Worm (Caenorhabditis elegans) whole organism, young adult: ENCODE results near the gene srz-59.
A peak's percentile ranks its signal among the peaks of the same experiment; 100 is the strongest.

Experiments used
- D2030.7 ChIP-seq: fragments of 200-800 bp; sonication (Bioruptor generic); IDR thresholded peaks from 2 replicates; pipeline ENCODE4 v1.3.6; 2022; ENCODE audit warnings: missing genetic modification reagents, missing genetic modification characterization, missing compliant biosample characterization
- F22D6.2 ChIP-seq: sonication (generic microtip); optimal IDR thresholded peaks from 2 replicates; lab custom pipeline; 2016; ENCODE audit warnings: mild to moderate bottlenecking, missing genetic modification characterization, missing compliant biosample characterization
- F37B4.10 ChIP-seq: fragments of 200-800 bp; sonication (Bioruptor generic); IDR thresholded peaks from 2 replicates; pipeline ENCODE4 v1.3.6; 2022; ENCODE audit warnings: missing genetic modification characterization, missing compliant biosample characterization
- F57A8.1 ChIP-seq: fragments of 200-800 bp; sonication (Bioruptor generic); optimal IDR thresholded peaks from 2 replicates; lab custom pipeline; 2018; ENCODE audit warnings: mild to moderate bottlenecking, missing genetic modification characterization, moderate library complexity, missing compliant biosample characterization
- K11D2.4 ChIP-seq: fragments of 200-800 bp; sonication (Bioruptor generic); IDR thresholded peaks from 2 replicates; pipeline ENCODE4 v1.3.6; 2022; ENCODE audit warnings: missing genetic modification reagents, missing genetic modification characterization, missing compliant biosample characterization
- Y79H2A.3 ChIP-seq: fragments of 200-800 bp; sonication (Bioruptor generic); conservative IDR thresholded peaks from 2 replicates; pipeline ENCODE4 v1.3.6; 2022; ENCODE audit warnings: missing genetic modification reagents, missing genetic modification characterization, missing compliant biosample characterization
- ZK185.1 ChIP-seq: sonication (generic microtip); optimal IDR thresholded peaks from 2 replicates; lab custom pipeline; 2016; ENCODE audit warnings: mild to moderate bottlenecking, missing genetic modification characterization, missing compliant biosample characterization; ENCODE audit not compliant: poor library complexity, severe bottlenecking
- ama-1 ChIP-seq, 3 experiments: fragments of 150-350 bp in 1 of 3; sonication (generic microtip) in 2 of 3; optimal IDR thresholded peaks; 2 replicates each; lab custom pipeline; 2014 to 2018; ENCODE audit warnings: missing biosample characterization in 2 of 3, missing genetic modification characterization in 2 of 3, missing genetic modification reagents in 2 of 3
- attf-5 ChIP-seq: fragments of 200-800 bp; sonication (Bioruptor generic); optimal IDR thresholded peaks from 2 replicates; lab custom pipeline; 2018; ENCODE audit warnings: mild to moderate bottlenecking, missing genetic modification characterization, missing compliant biosample characterization
- attf-6 ChIP-seq: fragments of 200-800 bp; sonication (Bioruptor generic); IDR thresholded peaks from 2 replicates; pipeline ENCODE4 v1.3.6; 2022; ENCODE audit warnings: missing genetic modification reagents, missing genetic modification characterization, missing compliant biosample characterization
- bed-2 ChIP-seq: fragments of 200-800 bp; sonication (Bioruptor generic); IDR thresholded peaks from 2 replicates; pipeline ENCODE4 v1.3.6; 2022; ENCODE audit warnings: missing genetic modification reagents, missing genetic modification characterization, missing compliant biosample characterization
- cebp-1 ChIP-seq, 2 experiments: fragments of 200-800 bp in 1 of 2; sonication (Bioruptor generic) in 1 of 2; sonication (generic microtip) in 1 of 2; IDR thresholded peaks in 1 of 2; optimal IDR thresholded peaks in 1 of 2; 2 replicates each; pipeline versions ENCODE4 v1.3.6 to Lab custom; 2017 to 2022; ENCODE audit warnings: missing compliant biosample characterization in 2 of 2, missing genetic modification characterization in 2 of 2, mild to moderate bottlenecking in 1 of 2, missing genetic modification reagents in 1 of 2, moderate library complexity in 1 of 2
- ceh-40 ChIP-seq: fragments of 200-800 bp; sonication (Bioruptor generic); IDR thresholded peaks from 2 replicates; pipeline ENCODE4 v1.3.6; 2022; ENCODE audit warnings: missing genetic modification characterization, missing compliant biosample characterization
- ceh-79 ChIP-seq: sonication (generic microtip); optimal IDR thresholded peaks from 2 replicates; lab custom pipeline; 2017; ENCODE audit warnings: mild to moderate bottlenecking, missing genetic modification characterization, missing compliant biosample characterization
- chd-7 ChIP-seq: sonication (generic microtip); optimal IDR thresholded peaks from 2 replicates; lab custom pipeline; 2016; ENCODE audit warnings: mild to moderate bottlenecking, missing genetic modification characterization, moderate library complexity, missing compliant biosample characterization
- dpff-1 ChIP-seq: sonication (generic microtip); optimal IDR thresholded peaks from 2 replicates; lab custom pipeline; 2017; ENCODE audit warnings: mild to moderate bottlenecking, missing genetic modification characterization, missing compliant biosample characterization
- egrh-3 ChIP-seq: fragments of 200-800 bp; sonication (Bioruptor generic); IDR thresholded peaks from 2 replicates; pipeline ENCODE4 v1.3.6; 2022; ENCODE audit warnings: missing genetic modification reagents, missing genetic modification characterization, missing compliant biosample characterization
- ekl-4 ChIP-seq: fragments of 200-800 bp; sonication (Bioruptor generic); IDR thresholded peaks from 2 replicates; pipeline ENCODE4 v1.3.6; 2022; ENCODE audit warnings: missing genetic modification reagents, missing genetic modification characterization, missing compliant biosample characterization
- hmg-1.2 ChIP-seq: fragments of 200-800 bp; sonication (Bioruptor generic); IDR thresholded peaks from 2 replicates; pipeline ENCODE4 v1.3.6; 2022; ENCODE audit warnings: missing genetic modification reagents, missing genetic modification characterization, missing compliant biosample characterization
- hrde-1 ChIP-seq: sonication (generic microtip); optimal IDR thresholded peaks from 2 replicates; lab custom pipeline; 2016; ENCODE audit warnings: missing genetic modification characterization, mild to moderate bottlenecking, missing compliant biosample characterization, moderate library complexity, missing genotype, missing genetic modification reagents, borderline replicate concordance
- hsf-1 ChIP-seq: fragments of 200-800 bp; sonication (Bioruptor generic); IDR thresholded peaks from 2 replicates; pipeline ENCODE4 v1.3.6; 2022; ENCODE audit warnings: missing genetic modification reagents, missing genetic modification characterization, missing compliant biosample characterization
- lin-26 ChIP-seq: fragments of 200-800 bp; sonication (Bioruptor generic); IDR thresholded peaks from 2 replicates; pipeline ENCODE4 v1.3.6; 2022; ENCODE audit warnings: missing genetic modification reagents, missing genetic modification characterization, missing compliant biosample characterization
- lin-40 ChIP-seq: sonication (generic microtip); optimal IDR thresholded peaks from 2 replicates; lab custom pipeline; 2016; ENCODE audit warnings: missing genetic modification characterization, mild to moderate bottlenecking, missing compliant biosample characterization, missing genotype, missing genetic modification reagents
- lin-54 ChIP-seq: fragments of 200-800 bp; sonication (Bioruptor generic); optimal IDR thresholded peaks from 2 replicates; lab custom pipeline; 2018; ENCODE audit warnings: mild to moderate bottlenecking, missing genetic modification characterization, missing compliant biosample characterization
- lsl-1 ChIP-seq: fragments of 200-800 bp; sonication (Bioruptor generic); optimal IDR thresholded peaks from 2 replicates; lab custom pipeline; 2018; ENCODE audit warnings: mild to moderate bottlenecking, missing genetic modification characterization, moderate library complexity, missing compliant biosample characterization
- madf-10 ChIP-seq: sonication (generic microtip); optimal IDR thresholded peaks from 2 replicates; lab custom pipeline; 2016; ENCODE audit warnings: mild to moderate bottlenecking, missing genetic modification characterization, missing compliant biosample characterization
- madf-6 ChIP-seq: fragments of 200-800 bp; sonication (Bioruptor generic); IDR thresholded peaks from 2 replicates; pipeline ENCODE4 v1.3.6; 2022; ENCODE audit warnings: missing genetic modification reagents, missing genetic modification characterization, missing compliant biosample characterization
- mcd-1 ChIP-seq: fragments of 200-800 bp; sonication (Bioruptor generic); IDR thresholded peaks from 2 replicates; pipeline ENCODE4 v1.3.6; 2022; ENCODE audit warnings: missing genetic modification reagents, missing genetic modification characterization, missing compliant biosample characterization
- mes-4 ChIP-seq: sonication (generic microtip); optimal IDR thresholded peaks from 2 replicates; lab custom pipeline; 2016; ENCODE audit warnings: missing genotype, missing genetic modification characterization, missing compliant biosample characterization
- nfya-1 ChIP-seq: sonication (generic microtip); optimal IDR thresholded peaks from 2 replicates; lab custom pipeline; 2017; ENCODE audit warnings: antibody characterized with exemption, missing compliant biosample characterization, missing genetic modification characterization, borderline replicate concordance; ENCODE audit not compliant: insufficient read depth
- nhr-80 ChIP-seq: sonication (generic microtip); optimal IDR thresholded peaks from 2 replicates; lab custom pipeline; 2016; ENCODE audit warnings: missing genetic modification characterization, missing compliant biosample characterization
- pha-4 ChIP-seq: fragments of 150-350 bp; sonication (generic microtip); optimal IDR thresholded peaks from 2 replicates; lab custom pipeline; 2014; ENCODE audit warnings: missing biosample characterization, missing genetic modification reagents, missing genetic modification characterization
- repo-1 ChIP-seq: sonication (generic microtip); optimal IDR thresholded peaks from 2 replicates; lab custom pipeline; 2017; ENCODE audit warnings: mild to moderate bottlenecking, missing genetic modification characterization, missing compliant biosample characterization
- rpc-1 ChIP-seq, 2 experiments: fragments of 150-350 bp in 1 of 2; sonication (generic microtip) in 1 of 2; optimal IDR thresholded peaks; 2 replicates each; lab custom pipeline; 2014 to 2018; ENCODE audit warnings: missing biosample characterization in 1 of 2, missing genetic modification characterization in 1 of 2, missing genetic modification reagents in 1 of 2, missing genotype in 1 of 2
- snpc-4 ChIP-seq, 5 experiments: fragments of 150-350 bp in 1 of 5; sonication (generic microtip) in 4 of 5; optimal IDR thresholded peaks; 2 replicates each; lab custom pipeline; 2014 to 2018; ENCODE audit warnings: missing genetic modification characterization in 5 of 5, missing biosample characterization in 3 of 5, antibody characterized with exemption in 2 of 5, mild to moderate bottlenecking in 2 of 5, missing compliant biosample characterization in 2 of 5, missing genotype in 2 of 5, moderate library complexity in 2 of 5, missing genetic modification reagents in 1 of 5
- tbp1 ChIP-seq: fragments of 200-800 bp; sonication (Bioruptor generic); optimal IDR thresholded peaks from 2 replicates; lab custom pipeline; 2018; ENCODE audit warnings: mild to moderate bottlenecking, missing genetic modification characterization, missing compliant biosample characterization
- unc-62 ChIP-seq: fragments of 150-350 bp; optimal IDR thresholded peaks from 2 replicates; lab custom pipeline; 2014; ENCODE audit warnings: missing biosample characterization, missing genetic modification reagents, missing genetic modification characterization
- zfh-2 ChIP-seq: fragments of 200-800 bp; sonication (Bioruptor generic); conservative IDR thresholded peaks from 2 replicates; pipeline ENCODE4 v1.3.6; 2022; ENCODE audit warnings: missing genetic modification reagents, missing genetic modification characterization, missing compliant biosample characterization
- zim-3 ChIP-seq: sonication (generic microtip); optimal IDR thresholded peaks from 2 replicates; lab custom pipeline; 2017; ENCODE audit warnings: mild to moderate bottlenecking, missing genetic modification characterization, moderate library complexity, missing compliant biosample characterization
- ztf-25 ChIP-seq: fragments of 200-800 bp; sonication (Bioruptor generic); IDR thresholded peaks from 2 replicates; pipeline ENCODE4 v1.3.6; 2022; ENCODE audit warnings: missing genetic modification reagents, missing genetic modification characterization, missing compliant biosample characterization
- ztf-28 ChIP-seq: fragments of 200-800 bp; sonication (Bioruptor generic); IDR thresholded peaks from 2 replicates; pipeline ENCODE4 v1.3.6; 2022; ENCODE audit warnings: missing genetic modification reagents, missing genetic modification characterization, missing compliant biosample characterization
- ztf-6 ChIP-seq: fragments of 200-800 bp; sonication (Bioruptor generic); IDR thresholded peaks from 2 replicates; pipeline ENCODE4 v1.3.6; 2022; ENCODE audit warnings: missing genetic modification reagents, missing genetic modification characterization, missing compliant biosample characterization

Gene srz-59

DNA sequence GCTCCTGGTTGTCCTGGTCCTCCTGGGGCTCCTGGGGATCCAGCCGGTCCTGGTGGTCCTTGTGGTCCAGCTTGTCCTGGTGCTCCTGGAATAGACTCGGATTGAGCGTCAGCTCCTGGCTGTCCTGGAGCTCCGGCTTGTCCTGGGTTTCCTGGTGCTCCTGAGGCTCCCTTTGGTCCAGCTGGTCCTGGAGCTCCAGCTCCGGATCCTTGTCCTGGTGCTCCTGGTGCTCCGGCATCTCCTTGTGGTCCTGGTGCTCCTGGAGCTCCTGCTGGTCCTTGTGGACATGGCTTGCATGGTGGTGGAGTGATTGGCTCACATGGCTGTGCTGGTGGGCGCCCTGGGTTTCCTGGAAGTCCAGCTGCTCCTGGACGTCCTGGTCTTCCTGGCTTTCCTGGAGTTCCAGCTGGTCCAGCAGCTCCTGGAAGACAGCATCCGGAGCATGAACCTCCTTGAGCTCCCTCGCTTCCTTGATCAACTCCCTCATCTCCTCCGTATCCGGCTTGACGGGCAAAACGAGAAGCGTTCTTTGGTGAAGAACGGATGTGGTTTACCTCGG lies 33.3 kb upstream of the srz-59 start:
- no peak for TF ChIP-seq attf-6 (GFP tag; lab: Robert Waterston, UW)
- TF ChIP-seq D2030.7: no peak
- no peak for TF ChIP-seq chd-7 (tag; lab: Kevin White, UChicago)
- peak; percentile 87 for TF ChIP-seq zfh-2
- TF ChIP-seq ztf-25 (GFP tag; lab: Robert Waterston, UW): no peak
- no peak for TF ChIP-seq repo-1 (tag; lab: Kevin White, UChicago)
- TF ChIP-seq ZK185.1: no peak
- no peak for TF ChIP-seq tbp1 (GFP tag; lab: Kevin White, UChicago)
- TF ChIP-seq attf-5 (GFP tag; lab: Kevin White, UChicago): peak; percentile 2
- no peak for TF ChIP-seq rpc-1 (optimal IDR thresholded peaks at IDR 0.05; lab: Kevin White, UChicago)
- no peak for TF ChIP-seq rpc-1 (tag; optimal IDR thresholded peaks at IDR 0.05; lab: Kevin White, UChicago)
- TF ChIP-seq F57A8.1 (GFP tag; lab: Kevin White, UChicago): no peak
- TF ChIP-seq nfya-1 (tag; lab: Kevin White, UChicago): no peak
- TF ChIP-seq lin-40 (tag; lab: Kevin White, UChicago): peak; percentile 45
- no peak for TF ChIP-seq mes-4 (tag; lab: Kevin White, UChicago)
- peak; percentile 95 for TF ChIP-seq egrh-3 (GFP tag; lab: Robert Waterston, UW)
- no peak for TF ChIP-seq F22D6.2
- no peak for TF ChIP-seq K11D2.4
- peak; percentile 16; the same call in 1 of the 2 replicates for TF ChIP-seq mcd-1 (GFP tag; lab: Robert Waterston, UW)
- no peak for TF ChIP-seq ekl-4 (GFP tag; lab: Robert Waterston, UW)
- TF ChIP-seq, all 124 proteins: peak for 5

DNA sequence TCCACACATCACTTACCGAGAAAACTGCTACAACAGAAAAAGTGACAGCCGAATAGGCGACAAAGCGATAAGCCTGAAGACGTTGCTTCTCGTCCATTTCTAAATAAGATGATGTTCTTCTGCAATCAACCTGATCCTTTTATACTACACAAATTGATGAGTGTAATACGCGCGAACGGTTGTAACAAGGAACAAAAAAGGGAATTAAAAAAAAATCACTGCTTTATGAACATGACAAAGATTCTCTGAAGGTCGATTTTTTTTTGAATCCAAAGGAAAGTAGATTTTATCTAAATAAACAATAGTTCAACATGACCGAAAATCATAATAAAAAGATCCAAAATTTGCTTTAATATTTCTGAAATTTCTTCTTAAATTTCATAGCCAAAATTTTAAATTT lies 32.6 kb upstream of the srz-59 start, which contains the start of gene col-133:
col-133 (minus strand) TSS at position 101 of the 400 bp plus-strand sequence.
- no peak for TF ChIP-seq madf-10
- no peak for TF ChIP-seq madf-6 (GFP tag; lab: Robert Waterston, UW)
- no peak for TF ChIP-seq zim-3 (tag; lab: Kevin White, UChicago)
- TF ChIP-seq bed-2 (GFP tag; lab: Robert Waterston, UW): no peak
- no peak for TF ChIP-seq tbp1 (GFP tag; lab: Kevin White, UChicago)
- no peak for TF ChIP-seq unc-62
- no peak for TF ChIP-seq dpff-1
- TF ChIP-seq hmg-1.2 (GFP tag; lab: Robert Waterston, UW): no peak

DNA sequence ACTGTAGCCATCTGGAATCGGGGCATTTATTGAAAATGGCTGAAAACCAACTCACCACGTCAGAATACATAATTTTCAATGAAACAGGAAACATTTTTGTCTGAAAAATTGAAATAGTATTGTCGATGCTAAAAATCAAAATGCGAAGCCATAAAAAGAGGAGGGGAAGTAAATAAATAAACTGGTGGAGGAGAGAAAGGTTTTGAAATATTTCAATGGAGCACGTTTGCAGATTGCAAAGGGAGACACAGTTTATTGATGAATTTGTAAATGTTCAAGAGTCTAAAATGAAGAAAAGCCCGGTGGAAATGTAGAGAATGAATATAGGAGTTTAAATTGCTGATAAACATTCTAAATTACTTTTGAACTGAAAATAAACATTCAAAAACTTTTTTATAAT lies 28.8 kb upstream of the srz-59 start, which contains the start of gene F52B11.5:
F52B11.5 (minus strand) TSS at position 178 of the 400 bp plus-strand sequence.
- no peak for TF ChIP-seq ceh-79
- no peak for TF ChIP-seq ama-1 (optimal IDR thresholded peaks at IDR 0.05; lab: Kevin White, UChicago)
- no peak for TF ChIP-seq ama-1 (GFP tag; optimal IDR thresholded peaks at IDR 0.05; lab: Kevin White, UChicago)
- no peak for TF ChIP-seq hmg-1.2 (GFP tag; lab: Robert Waterston, UW)
- TF ChIP-seq pha-4 (tag; lab: Kevin White, UChicago): no peak
- TF ChIP-seq attf-6 (GFP tag; lab: Robert Waterston, UW): no peak
- TF ChIP-seq ceh-40 (GFP tag; lab: Robert Waterston, UW): no peak
- TF ChIP-seq lin-26: no peak
- TF ChIP-seq lsl-1 (GFP tag; lab: Kevin White, UChicago): no peak
- peak; percentile 19; the same call in 1 of the 2 replicates for TF ChIP-seq mcd-1 (GFP tag; lab: Robert Waterston, UW)
- TF ChIP-seq lin-54 (GFP tag; lab: Kevin White, UChicago): no peak
- 0 out of 2 replicates have a peak, but pooled peaks have one; percentile 22 for TF ChIP-seq cebp-1 (GFP tag; IDR thresholded peaks at IDR 0.05; lab: Robert Waterston, UW)
- no peak for TF ChIP-seq cebp-1 (tag; optimal IDR thresholded peaks at IDR 0.05; lab: Kevin White, UChicago)
- peak; percentile 19 for TF ChIP-seq nhr-80 (tag; lab: Kevin White, UChicago)
- no peak for TF ChIP-seq madf-6 (GFP tag; lab: Robert Waterston, UW)
- no peak for TF ChIP-seq ztf-28 (GFP tag; lab: Robert Waterston, UW)
- TF ChIP-seq Y79H2A.3 (GFP tag; lab: Robert Waterston, UW): no peak
- no peak for TF ChIP-seq snpc-4 (GFP tag; optimal IDR thresholded peaks at IDR 0.05; lab: Kevin White, UChicago)
- peak in 1 of 4 experiments; percentile 45 for TF ChIP-seq snpc-4 (tag; optimal IDR thresholded peaks at IDR 0.05; lab: Kevin White, UChicago)
- TF ChIP-seq attf-5 (GFP tag; lab: Kevin White, UChicago): peak; percentile 24
- TF ChIP-seq egrh-3 (GFP tag; lab: Robert Waterston, UW): no peak
- no peak for TF ChIP-seq hsf-1 (GFP tag; lab: Robert Waterston, UW)
- TF ChIP-seq madf-10: no peak
- no peak for TF ChIP-seq hrde-1 (tag; lab: Kevin White, UChicago)
- no peak for TF ChIP-seq unc-62
- no peak for TF ChIP-seq F37B4.10 (GFP tag; lab: Robert Waterston, UW)
- TF ChIP-seq ztf-6: no peak
- TF ChIP-seq dpff-1: no peak
